Worm (Caenorhabditis elegans) whole organism, early embryonic: Measurements from ENCODE around the gene srw-19.
"Not testable (repeated sequence)": the region's sequence is repeated elsewhere in the genome, so short reads cannot be mapped to it uniquely, and the experiment has no call there.

Source experiments
- B0310.2 ChIP-seq: sonication (generic microtip); optimal IDR thresholded peaks from 2 replicates; lab custom pipeline; 2016; ENCODE audit warnings: mild to moderate bottlenecking, missing genetic modification characterization, missing compliant biosample characterization
- F13C5.2 ChIP-seq: sonication (generic microtip); optimal IDR thresholded peaks from 2 replicates; lab custom pipeline; 2017; ENCODE audit warnings: mild to moderate bottlenecking, missing genetic modification characterization, inconsistent platforms, missing compliant biosample characterization
- aly-1 ChIP-seq: sonication (generic microtip); optimal IDR thresholded peaks from 2 replicates; lab custom pipeline; 2016; ENCODE audit warnings: missing genetic modification characterization, missing compliant biosample characterization
- ama-1 ChIP-seq: fragments of 150-350 bp; optimal IDR thresholded peaks from 2 replicates; lab custom pipeline; 2014
- ceh-13 ChIP-seq: fragments of 200-800 bp; sonication (Bioruptor generic); optimal IDR thresholded peaks from 2 replicates; lab custom pipeline; 2018; ENCODE audit warnings: mild to moderate bottlenecking, missing genetic modification characterization, missing compliant biosample characterization
- ceh-36 ChIP-seq: sonication (generic microtip); optimal IDR thresholded peaks from 2 replicates; lab custom pipeline; 2016; ENCODE audit warnings: missing genetic modification characterization, inconsistent platforms, missing compliant biosample characterization
- ets-7 ChIP-seq: sonication (generic microtip); optimal IDR thresholded peaks from 2 replicates; lab custom pipeline; 2016; ENCODE audit warnings: missing genotype, missing genetic modification characterization, missing compliant biosample characterization
- flt-1 ChIP-seq: fragments of 200-800 bp; sonication (Bioruptor generic); IDR thresholded peaks from 2 replicates; pipeline ENCODE4 v1.3.6; 2022; ENCODE audit warnings: missing genetic modification characterization, missing compliant biosample characterization
- hmbx-1 ChIP-seq: sonication (generic microtip); optimal IDR thresholded peaks from 2 replicates; lab custom pipeline; 2016; ENCODE audit warnings: mild to moderate bottlenecking, missing genetic modification characterization, missing compliant biosample characterization
- hmg-4 ChIP-seq: fragments of 200-800 bp; sonication (Bioruptor generic); optimal IDR thresholded peaks from 2 replicates; lab custom pipeline; 2018; ENCODE audit warnings: mild to moderate bottlenecking, missing genetic modification characterization, missing compliant biosample characterization
- hnd-1 ChIP-seq: sonication (generic microtip); optimal IDR thresholded peaks from 2 replicates; lab custom pipeline; 2016; ENCODE audit warnings: missing genetic modification characterization, missing compliant biosample characterization
- pes-1 ChIP-seq: fragments of 200-800 bp; sonication (Bioruptor generic); IDR thresholded peaks from 2 replicates; pipeline ENCODE4 v1.3.6; 2022; ENCODE audit warnings: missing genetic modification reagents, missing genetic modification characterization, missing compliant biosample characterization
- scrt-1 ChIP-seq: fragments of 200-800 bp; sonication (Bioruptor generic); IDR thresholded peaks from 2 replicates; pipeline ENCODE4 v1.3.6; 2022; ENCODE audit warnings: missing genetic modification characterization, missing compliant biosample characterization
- sea-1 ChIP-seq: fragments of 200-800 bp; sonication (Bioruptor generic); conservative IDR thresholded peaks from 2 replicates; pipeline ENCODE4 v1.3.6; 2022; ENCODE audit warnings: missing genetic modification characterization, missing compliant biosample characterization
- tbx-11 ChIP-seq: fragments of 200-800 bp; sonication (Bioruptor generic); IDR thresholded peaks from 2 replicates; pipeline ENCODE4 v1.3.6; 2022; ENCODE audit warnings: missing genetic modification characterization, missing compliant biosample characterization
- tbx-37 ChIP-seq: fragments of 200-800 bp; sonication (Bioruptor generic); conservative IDR thresholded peaks from 2 replicates; pipeline ENCODE4 v1.3.6; 2022; ENCODE audit warnings: missing genetic modification reagents, missing genetic modification characterization, missing compliant biosample characterization
- tra-4 ChIP-seq: sonication (generic microtip); optimal IDR thresholded peaks from 2 replicates; lab custom pipeline; 2017; ENCODE audit warnings: missing genetic modification characterization, missing compliant biosample characterization

srw-19 gene

ce11 chrV:15272263-15272662 is 8.9 kb downstream of the srw-19 start, which contains the start of gene T10H4.4:
T10H4.4 (minus strand) TSS chrV:15272363.
- TF ChIP-seq F13C5.2 (no peak), pes-1 (no peak), B0310.2 (no peak), sea-1 (no peak), ets-7 (no peak), flt-1 (no peak), ceh-36 (tag; lab: Kevin White, UChicago) (no peak), hnd-1 (no peak), tra-4 (tag; lab: Kevin White, UChicago) (no peak), tbx-11 (no peak), ama-1 (no peak), tbx-37 (GFP tag; lab: Robert Waterston, UW) (no peak), aly-1 (tag; lab: Kevin White, UChicago) (no peak)

DNA sequence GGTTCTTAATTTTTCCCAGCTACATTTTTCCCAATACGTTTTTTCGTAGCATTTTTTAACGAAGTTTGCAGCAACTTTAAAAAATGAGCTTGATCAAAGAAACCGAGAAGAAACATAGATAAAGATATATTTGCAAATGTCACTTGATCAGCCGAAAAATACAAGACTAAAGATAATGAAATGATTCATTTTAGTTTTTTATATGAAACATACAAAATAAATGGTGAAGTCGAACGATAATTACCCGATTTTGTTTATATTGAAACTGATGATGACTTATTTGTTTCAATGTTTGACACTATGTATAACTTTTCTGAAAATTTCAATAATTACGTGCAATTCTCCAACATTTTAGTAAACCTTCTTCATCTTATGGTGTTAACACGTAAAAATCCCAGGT is 12.9 kb downstream of the srw-19 start, which contains the start of gene srw-22:
TSS of gene srw-22 (plus strand) at position 301 of the 400 bp plus-strand sequence.
- TF ChIP-seq pes-1 (no peak), ceh-36 (tag; lab: Kevin White, UChicago) (no peak), aly-1 (tag; lab: Kevin White, UChicago) (no peak), tbx-11 (no peak), flt-1 (no peak), ets-7 (no peak), hmg-4 (GFP tag; lab: Kevin White, UChicago) (no peak), hmbx-1 (no peak), hnd-1 (no peak), tra-4 (tag; lab: Kevin White, UChicago) (no peak), B0310.2 (no peak), ama-1 (no peak), sea-1 (no peak), F13C5.2 (no peak), scrt-1 (GFP tag; lab: Robert Waterston, UW) (no peak), tbx-37 (GFP tag; lab: Robert Waterston, UW) (no peak), ceh-13 (GFP tag; lab: Kevin White, UChicago) (no peak)

ce11 chrV:15267405-15267804 is 13.8 kb downstream of the srw-19 start, which contains the start of gene T10H4.13:
T10H4.13 (minus strand) TSS chrV:15267505.
- TF ChIP-seq ets-7 (no peak), F13C5.2 (no peak)

- TF ChIP-seq flt-1: no peak
- no peak for TF ChIP-seq sea-1
- no peak for TF ChIP-seq scrt-1 (GFP tag; lab: Robert Waterston, UW)
- TF ChIP-seq tbx-37 (GFP tag; lab: Robert Waterston, UW): no peak
- TF ChIP-seq hmbx-1: no peak
- TF ChIP-seq aly-1 (tag; lab: Kevin White, UChicago): no peak
- TF ChIP-seq pes-1: no peak
- TF ChIP-seq hnd-1: no peak
Measured at ce11 chrV:15265814-15266213, 15.4 kb downstream of the srw-19 start, which contains the start of gene M01B2.13. M01B2.13 (minus strand) TSS chrV:15265914.

- TF ChIP-seq hmbx-1: no peak
- no peak for TF ChIP-seq ceh-13 (GFP tag; lab: Kevin White, UChicago)
- TF ChIP-seq ets-7: no peak
- no peak for TF ChIP-seq aly-1 (tag; lab: Kevin White, UChicago)
- TF ChIP-seq F13C5.2: no peak
- TF ChIP-seq pes-1: no peak
- TF ChIP-seq hnd-1: no peak
- no peak for TF ChIP-seq flt-1
- TF ChIP-seq scrt-1 (GFP tag; lab: Robert Waterston, UW): no peak
- TF ChIP-seq hmg-4 (GFP tag; lab: Kevin White, UChicago): no peak
- no peak for TF ChIP-seq ceh-36 (tag; lab: Kevin White, UChicago)
- TF ChIP-seq ama-1: no peak
Measured at ce11 chrV:15264131-15264530, 17.0 kb downstream of the srw-19 start, which contains the start of gene M01B2.12. M01B2.12 (minus strand) TSS chrV:15264231.

ce11 chrV:15262336-15262735 is 18.8 kb downstream of the srw-19 start, which contains the start of gene M01B2.10:
M01B2.10 (minus strand) TSS chrV:15262436.
- TF ChIP-seq sea-1, ets-7, flt-1: not testable (repeated sequence)

DNA sequence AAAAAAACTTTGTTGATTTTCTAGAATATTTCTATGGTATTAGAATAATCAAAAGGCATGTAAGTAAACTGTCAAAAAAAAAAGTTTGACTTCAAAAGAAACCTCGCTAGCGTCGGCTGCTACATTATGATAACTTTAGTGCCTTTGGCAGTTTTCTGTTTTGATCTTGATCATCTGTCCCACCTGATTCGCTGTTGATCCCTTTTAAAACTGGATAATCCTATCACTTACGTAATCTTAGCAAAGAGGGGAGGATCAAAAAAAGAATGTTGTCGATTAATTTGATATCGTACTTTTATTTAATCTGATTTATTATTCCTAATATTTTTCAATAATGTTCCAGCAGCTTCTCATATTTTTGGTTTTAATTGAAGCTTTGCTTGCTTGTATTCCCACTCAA is 21.3 kb downstream of the srw-19 start, which contains the start of gene M01B2.8:
TSS of gene M01B2.8 (plus strand) at position 301 of the 400 bp plus-strand sequence.
- TF ChIP-seq ama-1 (no peak), ceh-13 (GFP tag; lab: Kevin White, UChicago) (no peak), F13C5.2 (no peak), hmg-4 (GFP tag; lab: Kevin White, UChicago) (no peak), ceh-36 (tag; lab: Kevin White, UChicago) (no peak), aly-1 (tag; lab: Kevin White, UChicago) (no peak), tra-4 (tag; lab: Kevin White, UChicago) (no peak), B0310.2 (no peak), tbx-37 (GFP tag; lab: Robert Waterston, UW) (no peak), hnd-1 (no peak), flt-1 (no peak), pes-1 (no peak), tbx-11 (no peak), hmbx-1 (no peak)

ce11 chrV:15259049-15259448 is 22.1 kb downstream of the srw-19 start, which contains the start of gene srsx-37:
srsx-37 (minus strand) TSS chrV:15259149.
- TF ChIP-seq hmbx-1 (no peak), tbx-11 (no peak), F13C5.2 (no peak), tbx-37 (GFP tag; lab: Robert Waterston, UW) (no peak), hmg-4 (GFP tag; lab: Kevin White, UChicago) (no peak), hnd-1 (no peak), scrt-1 (GFP tag; lab: Robert Waterston, UW) (no peak), tra-4 (tag; lab: Kevin White, UChicago) (no peak), ama-1 (no peak), ceh-13 (GFP tag; lab: Kevin White, UChicago) (no peak), aly-1 (tag; lab: Kevin White, UChicago) (no peak), B0310.2 (no peak), pes-1 (no peak)

ce11 chrV:15256669-15257068 is 24.5 kb downstream of the srw-19 start, which contains the start of gene srsx-39:
srsx-39 (minus strand) TSS chrV:15256769.
- not testable (repeated sequence) for TF ChIP-seq tra-4 (tag; lab: Kevin White, UChicago); B0310.2; sea-1
